Worm (Caenorhabditis elegans): ENCODE results near the gene T23C6.4.
A peak's percentile ranks its signal among the peaks of the same experiment; 100 is the strongest.

Gene T23C6.4

ce11 chrX:17151160-17151711 lies 1.5 kb upstream of the T23C6.4 start, which contains the start of gene mdt-1.2 (continued):
- peak; percentile 44 for TF ChIP-seq ztf-4 (tag; optimal IDR thresholded peaks at IDR 0.05)
- no peak for TF ChIP-seq fkh-4 (tag; optimal IDR thresholded peaks at IDR 0.05; ENCODE audit: borderline replicate concordance)
- TF ChIP-seq nhr-85 (tag), result peak; percentile 73
- TF ChIP-seq lin-35 (GFP tag; optimal IDR thresholded peaks at IDR 0.05), result peak; percentile 46 to 77
- TF ChIP-seq snu-23 (GFP tag; optimal IDR thresholded peaks at IDR 0.05), result peak; percentile 88
- TF ChIP-seq efl-1 (optimal IDR thresholded peaks at IDR 0.05), result peak; percentile 67 to 75
- peak; percentile 53 to 96 for TF ChIP-seq efl-1 (GFP tag; optimal IDR thresholded peaks at IDR 0.05 in 1 of 2)
- TF ChIP-seq nhr-71 (tag; optimal IDR thresholded peaks at IDR 0.05), result peak; percentile 87
- no peak for TF ChIP-seq jun-1 (tag; optimal IDR thresholded peaks at IDR 0.05)
- peak in 2 of 6 experiments; percentile 49 to 59 for TF ChIP-seq elt-3 (tag; optimal IDR thresholded peaks at IDR 0.05)
- peak; percentile 99 for TF ChIP-seq F16B12.6 (tag; optimal IDR thresholded peaks at IDR 0.05)
- TF ChIP-seq Y116A8C.19 (tag; optimal IDR thresholded peaks at IDR 0.05; ENCODE audit: borderline replicate concordance), result no peak
- TF ChIP-seq mdl-1 (tag; optimal IDR thresholded peaks at IDR 0.05), result peak in 1 of 2 experiments; percentile 86
- peak; percentile 68 for TF ChIP-seq xbp-1 (tag; optimal IDR thresholded peaks at IDR 0.05)
- TF ChIP-seq dsc-1 (tag; optimal IDR thresholded peaks at IDR 0.05), result peak; percentile 70
- no peak for TF ChIP-seq nhr-11 (tag; optimal IDR thresholded peaks at IDR 0.05)
- peak; percentile 68 to 81 (median 77) for TF ChIP-seq ceh-82 (tag; optimal IDR thresholded peaks at IDR 0.05)
- peak; percentile 48 for TF ChIP-seq lir-3 (tag; optimal IDR thresholded peaks at IDR 0.05; ENCODE audit: poor library complexity)
- peak; percentile 39; the same call in 1 of the 2 replicates for TF ChIP-seq grh-1 (GFP tag; IDR thresholded peaks at IDR 0.05)
- TF ChIP-seq pqm-1 (tag; optimal IDR thresholded peaks at IDR 0.05), result no peak
- no peak for TF ChIP-seq C34B4.2 (tag; optimal IDR thresholded peaks at IDR 0.05)
- TF ChIP-seq dpl-1 (GFP tag; optimal IDR thresholded peaks at IDR 0.05), result peak; percentile 61 to 72 (median 65)
- TF ChIP-seq ces-1 (GFP tag; optimal IDR thresholded peaks at IDR 0.05), result no peak
- peak; percentile 82 for TF ChIP-seq nhr-47 (tag; optimal IDR thresholded peaks at IDR 0.05)
- peak; percentile 92 for TF ChIP-seq lin-14 (GFP tag; optimal IDR thresholded peaks at IDR 0.05)
- peak; percentile 77 for TF ChIP-seq tbx-2 (tag; optimal IDR thresholded peaks at IDR 0.05)
- TF ChIP-seq hpl-2 (GFP tag; optimal IDR thresholded peaks at IDR 0.05), result no peak
- TF ChIP-seq unc-62 (GFP tag; optimal IDR thresholded peaks at IDR 0.05), result no peak
- peak; percentile 47 for TF ChIP-seq nhr-77 (tag; optimal IDR thresholded peaks at IDR 0.05)
- TF ChIP-seq lin-13 (GFP tag; optimal IDR thresholded peaks at IDR 0.05), result peak; percentile 34
- no peak for TF ChIP-seq egl-27 (tag; optimal IDR thresholded peaks at IDR 0.05)
- peak; percentile 71 for TF ChIP-seq blmp-1 (tag; optimal IDR thresholded peaks at IDR 0.05)
- peak; percentile 79 for TF ChIP-seq snpc-4 (tag; optimal IDR thresholded peaks at IDR 0.05)
- TF ChIP-seq mef-2 (tag; optimal IDR thresholded peaks at IDR 0.05), result no peak
- TF ChIP-seq ceh-63 (GFP tag; optimal IDR thresholded peaks at IDR 0.05), result no peak
- no peak for TF ChIP-seq unc-30 (tag; optimal IDR thresholded peaks at IDR 0.05)
- peak; percentile 24 for TF ChIP-seq ceh-8 (GFP tag; optimal IDR thresholded peaks at IDR 0.05)
- peak; percentile 83 for TF ChIP-seq rnt-1 (tag; optimal IDR thresholded peaks at IDR 0.05)
- no peak for TF ChIP-seq aha-1 (tag; optimal IDR thresholded peaks at IDR 0.05)
- peak; percentile 49 for TF ChIP-seq fkh-8 (tag; optimal IDR thresholded peaks at IDR 0.05)
- peak; percentile 76 to 78 for TF ChIP-seq lsy-2 (tag; optimal IDR thresholded peaks at IDR 0.05)
- TF ChIP-seq pag-3 (tag; optimal IDR thresholded peaks at IDR 0.05; ENCODE audit: borderline replicate concordance, insufficient read depth), result no peak
- peak; percentile 62 for TF ChIP-seq unc-86 (tag; optimal IDR thresholded peaks at IDR 0.05)

- TF ChIP-seq efl-1 (optimal IDR thresholded peaks at IDR 0.05) (no peak), efl-1 (GFP tag; optimal IDR thresholded peaks at IDR 0.05 in 1 of 2) (peak in 1 of 2 experiments; percentile 5), elt-2 (tag; optimal IDR thresholded peaks at IDR 0.05) (peak; percentile 70), jun-1 (tag; optimal IDR thresholded peaks at IDR 0.05) (peak; percentile 21), pqm-1 (tag; optimal IDR thresholded peaks at IDR 0.05) (no peak), pax-3 (tag; optimal IDR thresholded peaks at IDR 0.05) (peak; percentile 72)
Observed at ce11 chrX:17146545-17146944, 3.2 kb downstream of the T23C6.4 start.
